Fruit fly (Drosophila melanogaster) whole organism, embryonic: ENCODE data around the gene CG11597.

Experiments used
- Antp ChIP-seq: fragments of 200-800 bp; sonication (Bioruptor generic); optimal IDR thresholded peaks from 3 replicates; lab custom pipeline; 2016; ENCODE audit warnings: missing biosample characterization, missing genetic modification characterization
- Atf-2 ChIP-seq: fragments of 200-800 bp; sonication (Bioruptor generic); optimal IDR thresholded peaks from 2 replicates; lab custom pipeline; 2016; ENCODE audit warnings: missing biosample characterization, missing genetic modification characterization
- Atf6 ChIP-seq: fragments of 200-800 bp; sonication (Bioruptor generic); IDR thresholded peaks from 2 replicates; pipeline ENCODE4 v1.3.6; 2022; ENCODE audit warnings: missing biosample characterization, missing genetic modification characterization
- CG11504 ChIP-seq: fragments of 200-800 bp; sonication (Bioruptor generic); optimal IDR thresholded peaks from 3 replicates; lab custom pipeline; 2019; ENCODE audit warnings: missing biosample characterization, mild to moderate bottlenecking, missing genetic modification characterization, moderate library complexity
- CG13123 ChIP-seq: fragments of 200-800 bp; sonication (Bioruptor generic); optimal IDR thresholded peaks from 2 replicates; lab custom pipeline; 2016; ENCODE audit warnings: missing biosample characterization, missing genetic modification characterization
- CG13775 ChIP-seq: fragments of 200-800 bp; sonication (Bioruptor generic); optimal IDR thresholded peaks from 3 replicates; lab custom pipeline; 2017; ENCODE audit warnings: missing biosample characterization, mild to moderate bottlenecking, missing genetic modification characterization
- CG30403 ChIP-seq: fragments of 200-800 bp; sonication (Bioruptor generic); optimal IDR thresholded peaks from 3 replicates; lab custom pipeline; 2016; ENCODE audit warnings: missing biosample characterization, missing genetic modification characterization
- CG32532 ChIP-seq: fragments of 200-800 bp; sonication (Bioruptor generic); IDR thresholded peaks from 2 replicates; pipeline ENCODE4 v1.3.6; 2022; ENCODE audit warnings: missing biosample characterization, missing genetic modification characterization
- CG3281 ChIP-seq: fragments of 200-800 bp; sonication (Bioruptor generic); optimal IDR thresholded peaks from 3 replicates; lab custom pipeline; 2017; ENCODE audit warnings: missing biosample characterization, mild to moderate bottlenecking, missing genetic modification characterization
- CG6765 ChIP-seq: fragments of 200-800 bp; sonication (Bioruptor generic); optimal IDR thresholded peaks from 3 replicates; lab custom pipeline; 2017; ENCODE audit warnings: missing biosample characterization, mild to moderate bottlenecking, missing genetic modification characterization
- CG8388 ChIP-seq: fragments of 200-800 bp; sonication (Bioruptor generic); optimal IDR thresholded peaks from 2 replicates; lab custom pipeline; 2019; ENCODE audit warnings: missing biosample characterization, mild to moderate bottlenecking, missing genetic modification characterization, moderate library complexity
- CG9609 ChIP-seq: fragments of 200-800 bp; sonication (Bioruptor generic); optimal IDR thresholded peaks from 3 replicates; lab custom pipeline; 2016; ENCODE audit warnings: missing biosample characterization, missing genetic modification characterization
- CHES-1-like ChIP-seq: fragments of 200-800 bp; sonication (Bioruptor generic); optimal IDR thresholded peaks from 2 replicates; lab custom pipeline; 2016; ENCODE audit warnings: missing biosample characterization, missing genetic modification characterization
- CrebB ChIP-seq: fragments of 200-800 bp; sonication (Bioruptor generic); optimal IDR thresholded peaks from 3 replicates; lab custom pipeline; 2018; ENCODE audit warnings: missing biosample characterization, mild to moderate bottlenecking, missing genetic modification characterization
- Gug ChIP-seq: fragments of 200-800 bp; sonication (Bioruptor generic); IDR thresholded peaks from 4 replicates; pipeline ENCODE4 v1.3.6; 2022; ENCODE audit warnings: missing biosample characterization, missing genetic modification characterization
- H2.0 ChIP-seq: fragments of 200-800 bp; sonication (Bioruptor generic); IDR thresholded peaks from 2 replicates; pipeline ENCODE4 v1.3.6; 2022; ENCODE audit warnings: missing biosample characterization, missing genetic modification characterization
- HLHmδ ChIP-seq: fragments of 200-800 bp; sonication (Bioruptor generic); optimal IDR thresholded peaks from 2 replicates; lab custom pipeline; 2018; ENCODE audit warnings: missing biosample characterization, mild to moderate bottlenecking, missing genetic modification characterization, moderate library complexity
- Hsf ChIP-seq: fragments of 200-800 bp; sonication (Bioruptor generic); optimal IDR thresholded peaks from 3 replicates; lab custom pipeline; 2016; ENCODE audit warnings: missing biosample characterization, missing genetic modification characterization
- Ravus ChIP-seq: fragments of 200-800 bp; sonication (Bioruptor generic); IDR thresholded peaks from 2 replicates; pipeline ENCODE4 v1.3.6; 2022; ENCODE audit warnings: missing biosample characterization, missing genetic modification characterization
- Sin3A ChIP-seq: fragments of >200 bp; optimal IDR thresholded peaks from 2 replicates; lab custom pipeline; 2018
- Trl ChIP-seq, 3 experiments: fragments of >200 bp in 2 of 3; fragments of 200-800 bp in 1 of 3; sonication (Bioruptor generic) in 1 of 3; optimal IDR thresholded peaks; 2 replicates in 1 of 3; 3 replicates in 2 of 3; lab custom pipeline; 2016 to 2017; ENCODE audit warnings: missing biosample characterization in 1 of 3, missing genetic modification characterization in 1 of 3
- ac ChIP-seq: fragments of 200-800 bp; sonication (Bioruptor generic); optimal IDR thresholded peaks from 3 replicates; lab custom pipeline; 2017; ENCODE audit warnings: missing biosample characterization, mild to moderate bottlenecking, missing genetic modification characterization
- chinmo ChIP-seq: fragments of 200-800 bp; sonication (Bioruptor generic); IDR thresholded peaks from 4 replicates; pipeline ENCODE4 v1.3.6; 2022; ENCODE audit warnings: missing biosample characterization, missing genetic modification characterization; ENCODE audit not compliant: partially characterized antibody
- dysf ChIP-seq: fragments of 200-800 bp; sonication (Bioruptor generic); IDR thresholded peaks from 3 replicates; pipeline ENCODE4 v1.3.6; 2022; ENCODE audit warnings: missing biosample characterization, missing genetic modification characterization
- ems ChIP-seq: fragments of 200-800 bp; sonication (Bioruptor generic); optimal IDR thresholded peaks from 3 replicates; lab custom pipeline; 2016; ENCODE audit warnings: missing biosample characterization, missing genetic modification characterization
- exex ChIP-seq: fragments of 200-800 bp; sonication (Bioruptor generic); optimal IDR thresholded peaks from 4 replicates; lab custom pipeline; 2018; ENCODE audit warnings: missing biosample characterization, mild to moderate bottlenecking, missing genetic modification characterization, moderate library complexity
- fu2 ChIP-seq: fragments of 200-800 bp; sonication (Bioruptor generic); optimal IDR thresholded peaks from 2 replicates; lab custom pipeline; 2016; ENCODE audit warnings: missing biosample characterization, missing genetic modification characterization
- grau ChIP-seq: fragments of 200-800 bp; optimal IDR thresholded peaks from 3 replicates; lab custom pipeline; 2019; ENCODE audit warnings: missing biosample characterization, mild to moderate bottlenecking, missing genetic modification characterization, moderate library complexity
- her ChIP-seq: fragments of 200-800 bp; sonication (Bioruptor generic); optimal IDR thresholded peaks from 2 replicates; lab custom pipeline; 2016; ENCODE audit warnings: missing biosample characterization, missing genetic modification characterization
- lilli ChIP-seq: fragments of 200-800 bp; sonication (Bioruptor generic); optimal IDR thresholded peaks from 3 replicates; lab custom pipeline; 2016; ENCODE audit warnings: missing biosample characterization, missing genetic modification characterization
- nau ChIP-seq: fragments of 200-800 bp; sonication (Bioruptor generic); optimal IDR thresholded peaks from 3 replicates; lab custom pipeline; 2017; ENCODE audit warnings: missing biosample characterization, mild to moderate bottlenecking, missing genetic modification characterization, missing genetic modification reagents
- nmo ChIP-seq: fragments of 200-800 bp; sonication (Bioruptor generic); optimal IDR thresholded peaks from 2 replicates; lab custom pipeline; 2018; ENCODE audit warnings: missing biosample characterization, mild to moderate bottlenecking, missing genetic modification characterization, moderate library complexity
- p53 ChIP-seq: fragments of 200-800 bp; sonication (Bioruptor generic); optimal IDR thresholded peaks from 2 replicates; lab custom pipeline; 2016; ENCODE audit warnings: missing biosample characterization, missing genetic modification characterization
- pfk ChIP-seq: fragments of 200-800 bp; sonication (Bioruptor generic); optimal IDR thresholded peaks from 2 replicates; lab custom pipeline; 2018; ENCODE audit warnings: missing biosample characterization, mild to moderate bottlenecking, missing genetic modification characterization, moderate library complexity
- pzg ChIP-seq: fragments of 200-800 bp; sonication (Bioruptor generic); optimal IDR thresholded peaks from 3 replicates; lab custom pipeline; 2018; ENCODE audit warnings: missing biosample characterization, mild to moderate bottlenecking, missing genetic modification characterization, moderate library complexity
- scrt ChIP-seq: fragments of 200-800 bp; sonication (Bioruptor generic); optimal IDR thresholded peaks from 2 replicates; lab custom pipeline; 2018; ENCODE audit warnings: missing biosample characterization, mild to moderate bottlenecking, missing genetic modification characterization, moderate library complexity
- sens ChIP-seq: fragments of 200-800 bp; sonication (Bioruptor generic); peaks from one replicate; lab custom pipeline; 2016; ENCODE audit warnings: missing biosample characterization, missing genetic modification characterization
- sob ChIP-seq: fragments of 200-800 bp; sonication (Bioruptor generic); IDR thresholded peaks from 2 replicates; pipeline ENCODE4 v1.3.6; 2022; ENCODE audit warnings: missing biosample characterization, missing genetic modification characterization
- usp ChIP-seq: fragments of >200 bp; optimal IDR thresholded peaks from 2 replicates; lab custom pipeline; 2017; ENCODE audit warnings: missing biosample characterization, missing genetic modification characterization

Gene CG11597

DNA sequence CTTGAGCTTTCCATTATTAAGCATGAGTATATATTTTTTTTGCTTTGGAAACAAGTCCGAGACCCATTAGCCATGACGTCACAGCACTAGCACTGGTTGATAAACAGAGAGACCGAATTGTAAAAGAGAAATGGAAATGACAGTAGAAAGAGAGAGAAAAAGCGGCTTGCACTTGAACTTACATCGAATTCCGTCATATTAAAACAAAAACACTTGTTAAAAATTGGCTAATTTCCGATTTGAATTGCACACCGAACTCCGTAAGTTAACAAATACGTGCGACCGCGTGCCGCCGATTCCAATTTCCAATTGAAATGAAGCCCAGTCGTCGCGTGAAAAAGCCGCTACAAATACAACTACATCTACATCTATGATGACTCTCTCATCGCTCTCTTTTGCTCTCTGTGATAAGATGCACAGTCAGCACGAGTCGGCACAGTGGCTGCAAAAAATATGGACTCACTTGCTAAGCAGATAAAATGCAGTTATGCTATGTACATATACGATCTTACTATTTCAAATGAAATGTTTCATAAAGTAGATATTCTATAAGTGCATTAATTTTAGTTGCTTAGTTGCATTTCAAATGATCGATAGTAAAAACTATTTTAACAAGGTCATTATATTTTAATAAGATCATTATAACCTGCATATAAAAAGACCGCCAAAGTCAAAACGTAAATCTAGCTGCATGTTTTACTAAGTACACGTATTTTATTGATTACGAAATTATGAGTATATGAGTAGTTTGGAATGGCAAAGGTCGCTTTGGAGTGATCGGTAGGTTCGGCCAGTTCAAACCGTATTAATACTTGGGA, 2.2 kb downstream of the CG11597 start (continued):
- TF ChIP-seq Hsf (GFP tag; lab: Kevin White, UChicago) (peak; percentile 41), HLHmδ (GFP tag; lab: Kevin White, UChicago) (peak; percentile 62), CG32532 (GFP tag; lab: Robert Waterston, UW) (peak; percentile 72; the same call in 1 of the 2 replicates), CG8388 (peak; percentile 100), grau (tag; lab: Kevin White, UChicago) (peak; percentile 53), CG13775 (GFP tag; lab: Kevin White, UChicago) (no peak), Atf6 (peak; percentile 70), pzg (GFP tag; lab: Kevin White, UChicago) (no peak), lilli (GFP tag; lab: Kevin White, UChicago) (peak; percentile 53), chinmo (GFP tag; lab: Robert Waterston, UW) (peak; percentile 84; the same call in 3 of the 4 replicates), H2.0 (GFP tag; lab: Robert Waterston, UW) (peak; percentile 54; the same call in 1 of the 2 replicates), ac (no peak), CG13123 (GFP tag; lab: Kevin White, UChicago) (peak; percentile 1), CG3281 (GFP tag; lab: Kevin White, UChicago) (no peak), nau (peak; percentile 11), CG6765 (GFP tag; lab: Kevin White, UChicago) (peak; percentile 4), p53 (no peak), sob (GFP tag; lab: Robert Waterston, UW) (peak; percentile 63), CG9609 (GFP tag; lab: Kevin White, UChicago) (no peak), Sin3A (lab: Kevin White, UChicago) (no peak), Trl (optimal IDR thresholded peaks at IDR 0.05; lab: Kevin White, UChicago) (peak; percentile 87 to 90), Trl (GFP tag; optimal IDR thresholded peaks at IDR 0.05; lab: Kevin White, UChicago) (peak; percentile 49), ems (peak; percentile 33), Atf-2 (GFP tag; lab: Kevin White, UChicago) (peak; percentile 17), Antp (GFP tag; lab: Kevin White, UChicago) (peak; percentile 15), fu2 (GFP tag; lab: Kevin White, UChicago) (peak; percentile 1), her (GFP tag; lab: Kevin White, UChicago) (peak; percentile 21), pfk (GFP tag; lab: Kevin White, UChicago) (no peak), exex (tag; lab: Kevin White, UChicago) (peak; percentile 91), sens (GFP tag; lab: Kevin White, UChicago) (peak; percentile 72), CrebB (peak; percentile 63), Gug (GFP tag; lab: Robert Waterston, UW) (peak; percentile 29; the same call in 1 of the 4 replicates), CHES-1-like (GFP tag; lab: Kevin White, UChicago) (no peak), usp (GFP tag; lab: Kevin White, UChicago) (no peak), scrt (GFP tag; lab: Kevin White, UChicago) (peak; percentile 12), dysf (GFP tag; lab: Robert Waterston, UW) (peak; percentile 26; the same call in 1 of the 3 replicates), nmo (GFP tag; lab: Kevin White, UChicago) (peak; percentile 26), CG30403 (GFP tag; lab: Kevin White, UChicago) (peak; percentile 11)

- TF ChIP-seq CG11504 (tag; lab: Kevin White, UChicago) (peak; percentile 99), Ravus (GFP tag; lab: Robert Waterston, UW) (no peak)
Observed at dm6 chr3L:11816641-11817040, 5.4 kb downstream of the CG11597 start.
